Fruit fly (Drosophila melanogaster) whole organism, embryonic: ENCODE data around the gene CG14930.

Experiments
- Atf6 ChIP-seq: fragments of 200-800 bp; sonication (Bioruptor generic); IDR thresholded peaks from 2 replicates; pipeline ENCODE4 v1.3.6; 2022; ENCODE audit warnings: missing biosample characterization, missing genetic modification characterization
- Bteb2 ChIP-seq: fragments of 200-800 bp; sonication (Bioruptor generic); optimal IDR thresholded peaks from 2 replicates; lab custom pipeline; 2016; ENCODE audit warnings: missing biosample characterization, missing genetic modification characterization
- CG11247 ChIP-seq: fragments of 200-800 bp; sonication (Bioruptor generic); IDR thresholded peaks from 2 replicates; pipeline ENCODE4 v1.3.6; 2022; ENCODE audit warnings: missing biosample characterization, missing genetic modification characterization
- CG12219 ChIP-seq: fragments of 200-800 bp; sonication (Bioruptor generic); optimal IDR thresholded peaks from 3 replicates; lab custom pipeline; 2018; ENCODE audit warnings: missing biosample characterization, mild to moderate bottlenecking, missing genetic modification characterization
- CG12299 ChIP-seq: fragments of 200-800 bp; sonication (Bioruptor generic); optimal IDR thresholded peaks from 2 replicates; lab custom pipeline; 2018; ENCODE audit warnings: missing biosample characterization, mild to moderate bottlenecking, missing genetic modification characterization
- CG12744 ChIP-seq: fragments of 200-800 bp; sonication (Bioruptor generic); optimal IDR thresholded peaks from 2 replicates; lab custom pipeline; 2016; ENCODE audit warnings: missing biosample characterization, missing genetic modification characterization
- CG13287 ChIP-seq: fragments of 200-800 bp; sonication (Bioruptor generic); IDR thresholded peaks from 2 replicates; pipeline ENCODE4 v1.3.6; 2022; ENCODE audit warnings: missing biosample characterization, missing genetic modification characterization; ENCODE audit not compliant: partially characterized antibody
- CG13424 ChIP-seq: fragments of 200-800 bp; sonication (Bioruptor generic); optimal IDR thresholded peaks from 2 replicates; lab custom pipeline; 2019; ENCODE audit warnings: missing biosample characterization, mild to moderate bottlenecking, missing genetic modification characterization, moderate library complexity
- CG14710 ChIP-seq: fragments of 200-800 bp; sonication (Bioruptor generic); optimal IDR thresholded peaks from 3 replicates; lab custom pipeline; 2019; ENCODE audit warnings: missing biosample characterization, mild to moderate bottlenecking, missing genetic modification characterization, moderate library complexity
- CG31224 ChIP-seq: fragments of 200-800 bp; sonication (Bioruptor generic); IDR thresholded peaks from 2 replicates; pipeline ENCODE4 v1.3.6; 2022; ENCODE audit warnings: missing biosample characterization, missing genetic modification characterization
- CG4424 ChIP-seq: fragments of 200-800 bp; sonication (Bioruptor generic); optimal IDR thresholded peaks from 3 replicates; lab custom pipeline; 2016; ENCODE audit warnings: missing biosample characterization, missing genetic modification characterization
- CG4707 ChIP-seq: fragments of 200-800 bp; sonication (Bioruptor generic); optimal IDR thresholded peaks from 2 replicates; lab custom pipeline; 2018; ENCODE audit warnings: missing biosample characterization, mild to moderate bottlenecking, missing genetic modification characterization, moderate library complexity
- CG7372 ChIP-seq: fragments of 200-800 bp; sonication (Bioruptor generic); IDR thresholded peaks from 2 replicates; pipeline ENCODE4 v1.3.6; 2022; ENCODE audit warnings: missing biosample characterization, missing genetic modification characterization
- CG8089 ChIP-seq: fragments of 200-800 bp; sonication (Bioruptor generic); optimal IDR thresholded peaks from 3 replicates; lab custom pipeline; 2016; ENCODE audit warnings: missing biosample characterization, missing genetic modification characterization
- CG8290 ChIP-seq, 3 experiments: fragments of 200-800 bp; sonication (Bioruptor generic); optimal IDR thresholded peaks; 2 replicates each; lab custom pipeline; 2016 to 2019; ENCODE audit warnings: missing biosample characterization in 3 of 3, missing genetic modification characterization in 3 of 3, mild to moderate bottlenecking in 2 of 3, moderate library complexity in 1 of 3
- CG9609 ChIP-seq: fragments of 200-800 bp; sonication (Bioruptor generic); optimal IDR thresholded peaks from 3 replicates; lab custom pipeline; 2016; ENCODE audit warnings: missing biosample characterization, missing genetic modification characterization
- CkIIα-i1 ChIP-seq: fragments of 200-800 bp; sonication (Bioruptor generic); IDR thresholded peaks from 2 replicates; pipeline ENCODE4 v1.3.6; 2022; ENCODE audit warnings: missing biosample characterization, missing genetic modification characterization
- CrebB ChIP-seq: fragments of 200-800 bp; sonication (Bioruptor generic); optimal IDR thresholded peaks from 3 replicates; lab custom pipeline; 2018; ENCODE audit warnings: missing biosample characterization, mild to moderate bottlenecking, missing genetic modification characterization
- D ChIP-seq, 2 experiments: fragments of 200-800 bp in 1 of 2; fragments of >200 bp in 1 of 2; sonication (Bioruptor generic) in 1 of 2; optimal IDR thresholded peaks; 2 replicates in 1 of 2; 3 replicates in 1 of 2; lab custom pipeline; 2017; ENCODE audit warnings: mild to moderate bottlenecking in 1 of 2, missing biosample characterization in 1 of 2, missing genetic modification characterization in 1 of 2, missing genetic modification reagents in 1 of 2
- E2f1 ChIP-seq: fragments of 200-800 bp; sonication (Bioruptor generic); IDR thresholded peaks from 2 replicates; pipeline ENCODE4 v1.3.6; 2022; ENCODE audit warnings: missing biosample characterization, missing genetic modification characterization
- Fer1 ChIP-seq: fragments of 200-800 bp; sonication (Bioruptor generic); optimal IDR thresholded peaks from 2 replicates; lab custom pipeline; 2017; ENCODE audit warnings: missing biosample characterization, mild to moderate bottlenecking, missing genetic modification characterization
- HLH4C ChIP-seq: fragments of 200-800 bp; sonication (Bioruptor generic); IDR thresholded peaks from 3 replicates; pipeline ENCODE4 v1.3.6; 2022; ENCODE audit warnings: missing biosample characterization, missing genetic modification characterization; ENCODE audit not compliant: partially characterized antibody
- Hr51 ChIP-seq, 2 experiments: fragments of 200-800 bp; sonication (Bioruptor generic); optimal IDR thresholded peaks; 2 replicates in 1 of 2; 3 replicates in 1 of 2; lab custom pipeline; 2016 to 2018; ENCODE audit warnings: missing biosample characterization in 2 of 2, missing genetic modification characterization in 2 of 2, mild to moderate bottlenecking in 1 of 2, moderate library complexity in 1 of 2
- Lhr ChIP-seq: fragments of 200-800 bp; sonication (Bioruptor generic); optimal IDR thresholded peaks from 3 replicates; lab custom pipeline; 2017; ENCODE audit warnings: mild to moderate bottlenecking, missing biosample characterization, missing genetic modification reagents, missing genetic modification characterization
- MTF-1 ChIP-seq: fragments of 200-800 bp; sonication (Bioruptor generic); optimal IDR thresholded peaks from 2 replicates; lab custom pipeline; 2018; ENCODE audit warnings: missing biosample characterization, mild to moderate bottlenecking, missing genetic modification characterization, borderline replicate concordance
- Nf-YA ChIP-seq: fragments of 200-800 bp; sonication (Bioruptor generic); IDR thresholded peaks from 2 replicates; pipeline ENCODE4 v1.3.6; 2022; ENCODE audit warnings: missing biosample characterization, missing genetic modification characterization
- Nf-YC ChIP-seq: fragments of 200-800 bp; optimal IDR thresholded peaks from 3 replicates; lab custom pipeline; 2019; ENCODE audit warnings: missing biosample characterization, mild to moderate bottlenecking, missing genetic modification characterization, moderate library complexity
- Opbp ChIP-seq: fragments of 200-800 bp; sonication (Bioruptor generic); IDR thresholded peaks from 3 replicates; pipeline ENCODE4 v1.3.6; 2022; ENCODE audit warnings: missing biosample characterization, missing genetic modification characterization; ENCODE audit not compliant: partially characterized antibody
- Poxn ChIP-seq: fragments of 200-800 bp; sonication (Bioruptor generic); IDR thresholded peaks from 2 replicates; pipeline ENCODE4 v1.3.6; 2022; ENCODE audit warnings: missing biosample characterization, missing genetic modification characterization
- Xbp1 ChIP-seq: fragments of 200-800 bp; sonication (Bioruptor generic); optimal IDR thresholded peaks from 3 replicates; lab custom pipeline; 2016; ENCODE audit warnings: missing biosample characterization, mild to moderate bottlenecking, missing genetic modification characterization
- al ChIP-seq: fragments of 200-800 bp; sonication (Bioruptor generic); IDR thresholded peaks from 2 replicates; pipeline ENCODE4 v1.3.6; 2022; ENCODE audit warnings: missing biosample characterization, missing genetic modification characterization
- az2 ChIP-seq: fragments of 200-800 bp; sonication (Bioruptor generic); optimal IDR thresholded peaks from 3 replicates; lab custom pipeline; 2016; ENCODE audit warnings: missing biosample characterization, missing genetic modification characterization
- bab2 ChIP-seq: fragments of 200-800 bp; sonication (Bioruptor generic); optimal IDR thresholded peaks from 2 replicates; lab custom pipeline; 2016; ENCODE audit warnings: missing biosample characterization, missing genetic modification characterization
- bowl ChIP-seq: fragments of 200-800 bp; sonication (Bioruptor generic); IDR thresholded peaks from 2 replicates; pipeline ENCODE4 v1.3.6; 2022; ENCODE audit warnings: missing biosample characterization, missing genetic modification characterization
- chif ChIP-seq, 2 experiments: fragments of 200-800 bp; sonication (Bioruptor generic); optimal IDR thresholded peaks; 3 replicates each; lab custom pipeline; 2016; ENCODE audit warnings: missing biosample characterization in 2 of 2, missing genetic modification characterization in 2 of 2
- fu2 ChIP-seq: fragments of 200-800 bp; sonication (Bioruptor generic); optimal IDR thresholded peaks from 2 replicates; lab custom pipeline; 2016; ENCODE audit warnings: missing biosample characterization, missing genetic modification characterization
- gsb-n ChIP-seq: fragments of 200-800 bp; sonication (Bioruptor generic); optimal IDR thresholded peaks from 3 replicates; lab custom pipeline; 2018; ENCODE audit warnings: missing biosample characterization, mild to moderate bottlenecking, missing genetic modification characterization
- inv ChIP-seq: fragments of 200-800 bp; sonication (Bioruptor generic); IDR thresholded peaks from 2 replicates; pipeline ENCODE4 v1.3.6; 2022; ENCODE audit warnings: missing biosample characterization, missing genetic modification characterization; ENCODE audit not compliant: partially characterized antibody
- lilli ChIP-seq: fragments of 200-800 bp; sonication (Bioruptor generic); optimal IDR thresholded peaks from 3 replicates; lab custom pipeline; 2016; ENCODE audit warnings: missing biosample characterization, missing genetic modification characterization
- onecut ChIP-seq: fragments of 200-800 bp; sonication (Bioruptor generic); IDR thresholded peaks from 2 replicates; pipeline ENCODE4 v1.3.6; 2022; ENCODE audit warnings: missing biosample characterization, missing genetic modification characterization
- otp ChIP-seq: fragments of 200-800 bp; sonication (Bioruptor generic); IDR thresholded peaks from 3 replicates; pipeline ENCODE4, ENCODE4 v1.3.6; 2022; ENCODE audit warnings: missing biosample characterization, missing genetic modification characterization
- pho ChIP-seq: fragments of 200-800 bp; sonication (Bioruptor generic); optimal IDR thresholded peaks from 2 replicates; lab custom pipeline; 2016; ENCODE audit warnings: missing biosample characterization, missing genetic modification characterization
- psq ChIP-seq: fragments of 200-800 bp; sonication (Bioruptor generic); optimal IDR thresholded peaks from 2 replicates; lab custom pipeline; 2017; ENCODE audit warnings: missing biosample characterization, missing genetic modification characterization
- scrt ChIP-seq: fragments of 200-800 bp; sonication (Bioruptor generic); optimal IDR thresholded peaks from 2 replicates; lab custom pipeline; 2018; ENCODE audit warnings: missing biosample characterization, mild to moderate bottlenecking, missing genetic modification characterization, moderate library complexity
- sisA ChIP-seq: fragments of 200-800 bp; sonication (Bioruptor generic); IDR thresholded peaks from 2 replicates; pipeline ENCODE4 v1.3.6; 2022; ENCODE audit warnings: missing biosample characterization, missing genetic modification characterization
- slou ChIP-seq: fragments of 200-800 bp; sonication (Bioruptor generic); optimal IDR thresholded peaks from 3 replicates; lab custom pipeline; 2016; ENCODE audit warnings: missing biosample characterization, missing genetic modification characterization
- z ChIP-seq: fragments of 200-800 bp; sonication (Bioruptor generic); IDR thresholded peaks from 3 replicates; pipeline ENCODE4 v1.3.6; 2022; ENCODE audit warnings: missing biosample characterization, missing genetic modification characterization
- zen2 ChIP-seq: fragments of 200-800 bp; sonication (Bioruptor generic); IDR thresholded peaks from 3 replicates; pipeline ENCODE4 v1.3.6; 2022; ENCODE audit warnings: missing biosample characterization, missing genetic modification characterization; ENCODE audit not compliant: partially characterized antibody

CG14930 gene

DNA sequence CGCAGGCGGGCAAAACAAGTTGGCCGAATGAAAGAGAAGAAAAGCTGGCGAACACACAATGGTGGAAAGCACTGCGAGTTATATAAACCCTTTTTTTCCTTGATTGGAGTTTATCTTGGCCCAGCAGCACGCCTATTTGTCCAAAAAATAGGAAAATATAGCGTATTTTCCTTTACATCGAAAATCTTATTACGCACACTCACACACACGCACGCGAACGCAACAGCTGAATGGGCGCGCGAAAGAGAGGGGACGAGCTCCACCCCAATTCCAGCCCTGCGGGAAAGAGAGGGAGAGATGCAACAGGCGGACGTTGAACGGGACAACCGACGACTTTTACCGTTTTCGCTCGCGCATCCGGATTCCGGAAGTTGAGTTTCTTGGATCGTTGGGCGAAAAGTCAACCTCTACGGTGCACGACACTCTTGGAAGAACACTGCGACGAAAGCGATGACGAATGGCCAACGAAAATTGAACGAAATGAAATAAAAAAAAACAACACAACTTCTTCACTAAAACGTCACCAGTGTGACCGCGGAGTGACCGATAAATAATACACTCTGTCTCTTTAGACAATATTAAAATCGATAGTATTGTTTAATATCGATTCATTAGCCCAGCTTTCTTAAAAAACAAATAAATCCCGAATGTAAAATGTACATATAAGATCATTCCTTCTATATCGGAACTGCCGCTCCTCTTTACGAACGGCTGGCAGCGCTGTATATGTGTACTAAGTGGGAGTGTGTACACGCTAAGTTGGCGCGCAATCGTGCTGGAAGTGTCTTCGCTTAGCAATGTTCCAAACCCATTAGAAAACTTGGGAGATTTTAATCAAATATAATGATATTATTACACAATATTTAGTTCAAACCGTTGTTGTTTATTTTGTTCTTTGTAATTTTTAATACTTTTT, 4.3 kb downstream of the CG14930 start, which contains the start of the genes Dlg5 and CG4970 (continued):
- TF ChIP-seq slou, result peak; percentile 26
- peak; percentile 20 for TF ChIP-seq lilli (GFP tag; lab: Kevin White, UChicago)
- no peak for TF ChIP-seq sisA (GFP tag; lab: Robert Waterston, UW)
- peak; percentile 86 for TF ChIP-seq Nf-YC (tag; lab: Kevin White, UChicago)
- TF ChIP-seq otp (GFP tag; lab: Robert Waterston, UW), result no peak
- no peak for TF ChIP-seq CG9609 (GFP tag; lab: Kevin White, UChicago)
- no peak for TF ChIP-seq CG12744 (GFP tag; lab: Kevin White, UChicago)
- no peak for TF ChIP-seq CG31224
- TF ChIP-seq D (optimal IDR thresholded peaks at IDR 0.05; lab: Kevin White, UChicago), result no peak
- TF ChIP-seq D (GFP tag; optimal IDR thresholded peaks at IDR 0.05; lab: Kevin White, UChicago), result no peak
- no peak for TF ChIP-seq CG8089 (GFP tag; lab: Kevin White, UChicago)
- peak; percentile 2 for TF ChIP-seq Bteb2 (GFP tag; lab: Kevin White, UChicago)
- TF ChIP-seq chif (GFP tag; optimal IDR thresholded peaks at IDR 0.05; lab: Kevin White, UChicago), result no peak
- no peak for TF ChIP-seq Xbp1 (GFP tag; lab: Kevin White, UChicago)
- TF ChIP-seq al, result no peak
- TF ChIP-seq CG8290 (GFP tag; optimal IDR thresholded peaks at IDR 0.05; lab: Kevin White, UChicago), result no peak
- TF ChIP-seq CG8290 (tag; optimal IDR thresholded peaks at IDR 0.05; lab: Kevin White, UChicago), result no peak
- peak; percentile 40; the same call in 1 of the 2 replicates for TF ChIP-seq onecut (GFP tag; lab: Robert Waterston, UW)
- TF ChIP-seq MTF-1 (GFP tag; lab: Kevin White, UChicago), result no peak
- TF ChIP-seq CG11247 (GFP tag; lab: Robert Waterston, UW), result no peak
- TF ChIP-seq bab2 (GFP tag; lab: Kevin White, UChicago), result no peak
- no peak for TF ChIP-seq CG4424 (GFP tag; lab: Kevin White, UChicago)
- no peak for TF ChIP-seq bowl
- no peak for TF ChIP-seq CG13424 (tag; lab: Kevin White, UChicago)
- no peak for TF ChIP-seq Nf-YA
- no peak for TF ChIP-seq CG4707 (GFP tag; lab: Kevin White, UChicago)
- TF ChIP-seq Opbp (GFP tag; lab: Robert Waterston, UW), result peak; percentile 85
- TF ChIP-seq CG14710 (tag; lab: Kevin White, UChicago), result peak; percentile 69
- TF ChIP-seq HLH4C, result peak; percentile 73
- no peak for TF ChIP-seq Poxn (GFP tag; lab: Robert Waterston, UW)
- TF ChIP-seq Atf6 (GFP tag; lab: Robert Waterston, UW), result no peak
- TF ChIP-seq zen2, result no peak; the same call in 2 of the 3 replicates
- TF ChIP-seq E2f1, result no peak; the same call in 1 of the 2 replicates
- no peak for TF ChIP-seq CG12219 (GFP tag; lab: Kevin White, UChicago)
- no peak for TF ChIP-seq az2
- no peak for TF ChIP-seq CrebB (tag; lab: Kevin White, UChicago)
- no peak for TF ChIP-seq Fer1 (GFP tag; lab: Kevin White, UChicago)
- no peak for TF ChIP-seq z
- peak; percentile 100 for TF ChIP-seq scrt (GFP tag; lab: Kevin White, UChicago)
- TF ChIP-seq CkIIα-i1 (GFP tag; lab: Robert Waterston, UW), result no peak
- no peak for TF ChIP-seq Hr51 (GFP tag; optimal IDR thresholded peaks at IDR 0.05; lab: Kevin White, UChicago)
- peak; percentile 79 for TF ChIP-seq CG13287 (GFP tag; lab: Robert Waterston, UW)
- peak; percentile 76 for TF ChIP-seq inv (GFP tag; lab: Robert Waterston, UW)
- TF ChIP-seq fu2, result no peak
- TF ChIP-seq CG7372, result 0 out of 2 replicates have a peak, but pooled peaks have one; percentile 12
- no peak for TF ChIP-seq gsb-n (tag; lab: Kevin White, UChicago)
- no peak for TF ChIP-seq psq
- TF ChIP-seq CG12299 (tag; lab: Kevin White, UChicago), result no peak
- TF ChIP-seq pho (GFP tag; lab: Kevin White, UChicago), result no peak
- peak; percentile 91 for TF ChIP-seq Lhr (GFP tag; lab: Kevin White, UChicago)
